Fruit fly (Drosophila melanogaster): ENCODE measurements around the gene AIMP2.

DNA sequence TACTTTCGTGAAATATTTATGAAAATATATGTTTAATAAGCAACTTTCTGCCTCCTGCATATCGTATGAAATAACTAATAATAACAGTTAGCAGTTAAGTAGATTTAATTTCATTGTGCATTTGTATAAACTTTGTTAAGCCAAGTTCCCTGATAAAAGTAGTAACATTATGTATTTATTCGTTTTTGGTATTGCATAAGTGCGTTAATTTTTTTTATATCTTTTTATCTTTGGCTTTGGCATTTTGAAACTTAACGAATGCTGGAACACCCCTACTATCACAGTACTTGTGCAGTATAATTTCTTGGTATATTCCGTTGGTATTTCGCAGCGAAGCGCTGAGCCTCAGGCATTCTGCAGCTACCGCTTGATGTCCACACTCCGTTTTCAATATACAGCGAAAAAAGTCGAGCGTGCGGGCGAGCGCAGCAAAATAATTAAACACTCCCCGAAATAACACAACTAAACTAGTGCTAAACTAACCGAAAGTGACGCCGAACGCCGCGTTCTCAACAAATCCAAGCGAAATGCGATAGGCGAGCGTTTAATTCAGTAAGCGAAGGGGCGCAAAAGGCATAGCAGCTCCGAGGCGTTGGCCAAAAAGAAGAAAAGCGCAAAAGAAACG is 5.2 kb downstream of the AIMP2 start, which contains the start of gene RhoGAP71E:
- TF ChIP-seq psq (optimal IDR thresholded peaks at IDR 0.05), result no peak
- TF ChIP-seq insv (optimal IDR thresholded peaks at IDR 0.05), result no peak
- TF ChIP-seq ttk (optimal IDR thresholded peaks at IDR 0.05), result no peak
- TF ChIP-seq h (optimal IDR thresholded peaks at IDR 0.05), result no peak
- TF ChIP-seq Myc (optimal IDR thresholded peaks at IDR 0.05), result no peak

All from Kc167 (cell line).